Fruit fly (Drosophila melanogaster): Measurements from ENCODE around the gene CG9948.

DNA sequence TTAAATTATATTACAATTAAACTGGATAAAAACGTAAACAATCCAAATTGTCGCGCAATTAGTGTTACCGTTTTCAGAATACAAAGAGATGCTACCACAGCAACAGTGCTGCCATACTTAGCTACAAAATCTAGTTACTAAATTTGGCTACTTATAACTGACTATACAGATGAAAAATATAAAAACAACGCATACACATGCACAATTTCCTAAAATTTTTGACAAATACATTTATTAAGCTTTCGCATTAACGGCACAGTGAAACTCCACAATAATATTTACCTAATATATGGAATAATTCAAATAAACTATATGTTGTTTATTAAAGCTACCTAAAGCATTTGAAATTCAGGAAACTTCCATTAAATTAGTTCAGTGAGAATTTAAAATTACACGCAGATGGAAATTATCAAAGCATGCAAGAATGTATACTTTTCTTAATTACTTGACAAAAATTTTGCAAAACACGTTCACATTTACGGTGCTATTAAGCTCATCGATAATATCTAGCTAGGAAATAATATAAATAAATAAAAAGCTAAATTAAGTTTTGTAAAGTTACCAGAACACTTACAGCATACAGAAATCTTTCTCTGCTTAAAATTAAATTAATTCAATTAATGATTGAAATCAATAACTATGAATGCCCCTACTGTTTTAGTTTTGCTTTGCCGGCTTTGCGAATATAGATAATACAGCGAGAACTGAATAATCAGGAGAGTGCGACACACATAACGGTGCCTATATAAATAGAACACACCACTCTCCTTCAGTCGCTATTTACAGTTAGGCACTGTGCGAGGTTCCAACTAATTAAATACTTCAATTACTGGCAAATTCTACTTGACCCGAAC lies 13.4 kb downstream of the CG9948 start, which contains the start of the genes Mis12 and CG9953:
- peak; percentile 6 for TF ChIP-seq h (GFP tag; optimal IDR thresholded peaks at IDR 0.05)
- TF ChIP-seq dsf (GFP tag; optimal IDR thresholded peaks at IDR 0.05; ENCODE audit: borderline replicate concordance), result no peak

All from whole organism, wandering third instar larva.